Worm (Caenorhabditis elegans): ENCODE data around the gene Y42G9A.1.
A peak's percentile ranks its signal among the peaks of the same experiment; 100 is the strongest.

- TF ChIP-seq hlh-26 (GFP tag; conservative IDR thresholded peaks at IDR 0.05): no peak
- peak; percentile 25 for TF ChIP-seq snpc-4 (GFP tag; optimal IDR thresholded peaks at IDR 0.05)
- TF ChIP-seq snpc-4 (tag; optimal IDR thresholded peaks at IDR 0.05): no peak
- TF ChIP-seq F55B11.4 (tag; optimal IDR thresholded peaks at IDR 0.05; ENCODE audit: borderline replicate concordance, insufficient read depth): no peak
- no peak for TF ChIP-seq attf-6 (GFP tag; IDR thresholded peaks at IDR 0.05)
- TF ChIP-seq Y79H2A.3 (GFP tag; conservative IDR thresholded peaks at IDR 0.05): no peak
- peak; percentile 69 for TF ChIP-seq chd-7 (tag; optimal IDR thresholded peaks at IDR 0.05)
- TF ChIP-seq hsf-1 (GFP tag; IDR thresholded peaks at IDR 0.05): no peak
- no peak for TF ChIP-seq ztf-18 (tag; optimal IDR thresholded peaks at IDR 0.05)
- no peak for TF ChIP-seq fkh-3 (tag; optimal IDR thresholded peaks at IDR 0.05)
- TF ChIP-seq nhr-90 (tag; optimal IDR thresholded peaks at IDR 0.05): no peak
These were observed 12.3 kb upstream of the Y42G9A.1 start for ce11 chrIII:6137431-6137830.
